Worm (Caenorhabditis elegans) whole organism, L4 larva: ENCODE measurements around the gene T26A5.2.
A peak's percentile ranks its signal among the peaks of the same experiment; 100 is the strongest.

ENCODE experiments used
- D1046.2 ChIP-seq: fragments of 200-800 bp; sonication (Bioruptor generic); IDR thresholded peaks from 2 replicates; pipeline ENCODE4 v1.3.6; 2022; ENCODE audit warnings: missing genetic modification characterization, missing compliant biosample characterization
- F44E2.7 ChIP-seq: fragments of 200-800 bp; sonication (Bioruptor generic); IDR thresholded peaks from 2 replicates; pipeline ENCODE4 v2.1.2; 2022; ENCODE audit warnings: missing genetic modification characterization, missing compliant biosample characterization
- F49E8.2 ChIP-seq: sonication (generic microtip); optimal IDR thresholded peaks from 2 replicates; lab custom pipeline; 2016; ENCODE audit warnings: missing compliant biosample characterization, mild to moderate bottlenecking, missing genetic modification characterization, borderline replicate concordance
- T26A8.4 ChIP-seq: fragments of 200-800 bp; sonication (Bioruptor generic); IDR thresholded peaks from 2 replicates; pipeline ENCODE4 v1.3.6; 2022; ENCODE audit warnings: missing genetic modification characterization, missing compliant biosample characterization
- Y105C5A.15 ChIP-seq: fragments of 200-800 bp; sonication (Bioruptor generic); IDR thresholded peaks from 2 replicates; pipeline ENCODE4 v1.3.6; 2022; ENCODE audit warnings: missing genetic modification characterization, missing compliant biosample characterization
- Y5F2A.4 ChIP-seq: fragments of 200-800 bp; sonication (Bioruptor generic); optimal IDR thresholded peaks from 2 replicates; lab custom pipeline; 2018; ENCODE audit warnings: mild to moderate bottlenecking, missing genetic modification characterization, missing compliant biosample characterization
- ZK546.5 ChIP-seq, 2 experiments: sonication (generic microtip); optimal IDR thresholded peaks; 2 replicates each; lab custom pipeline; 2017; ENCODE audit warnings: missing biosample characterization in 2 of 2, missing genetic modification characterization in 2 of 2
- aly-2 ChIP-seq: sonication (generic microtip); optimal IDR thresholded peaks from 2 replicates; lab custom pipeline; 2018; ENCODE audit warnings: missing biosample characterization, missing genetic modification characterization
- ama-1 ChIP-seq: fragments of 150-350 bp; optimal IDR thresholded peaks from 2 replicates; lab custom pipeline; 2014; ENCODE audit warnings: inconsistent platforms, mixed read lengths
- arid-1 ChIP-seq: fragments of 200-800 bp; sonication (Bioruptor generic); conservative IDR thresholded peaks from 2 replicates; pipeline ENCODE4 v1.3.6; 2022; ENCODE audit warnings: missing genetic modification reagents, missing genetic modification characterization, missing compliant biosample characterization
- ceh-20 ChIP-seq: fragments of 200-800 bp; sonication (Bioruptor generic); IDR thresholded peaks from 2 replicates; pipeline ENCODE4 v1.3.6; 2022; ENCODE audit warnings: missing genetic modification reagents, missing genetic modification characterization, missing compliant biosample characterization
- ceh-62 ChIP-seq: sonication (generic microtip); optimal IDR thresholded peaks from 2 replicates; lab custom pipeline; 2017; ENCODE audit warnings: missing biosample characterization, missing genetic modification characterization
- ceh-82 ChIP-seq: sonication (generic microtip); optimal IDR thresholded peaks from 2 replicates; lab custom pipeline; 2017; ENCODE audit warnings: missing biosample characterization, missing genetic modification characterization
- ces-1 ChIP-seq: fragments of 150-350 bp; sonication (generic microtip); optimal IDR thresholded peaks from 4 replicates; lab custom pipeline; 2014; ENCODE audit warnings: missing biosample characterization, missing genetic modification reagents, missing genetic modification characterization
- ctbp-1 ChIP-seq: fragments of 200-800 bp; sonication (Bioruptor generic); IDR thresholded peaks from 2 replicates; pipeline ENCODE4 v1.3.6; 2022; ENCODE audit warnings: missing genetic modification reagents, missing genetic modification characterization, missing compliant biosample characterization
- daf-12 ChIP-seq: fragments of 150-350 bp; optimal IDR thresholded peaks from 2 replicates; lab custom pipeline; 2014; ENCODE audit warnings: missing biosample characterization, missing genetic modification reagents, missing genetic modification characterization
- daf-19 ChIP-seq: fragments of 200-800 bp; sonication (Bioruptor generic); conservative IDR thresholded peaks from 2 replicates; pipeline ENCODE4 v1.3.6; 2022; ENCODE audit warnings: missing genetic modification characterization, missing compliant biosample characterization
- dmd-8 ChIP-seq: fragments of 200-800 bp; sonication (Bioruptor generic); IDR thresholded peaks from 2 replicates; pipeline ENCODE4 v1.3.6; 2022; ENCODE audit warnings: missing genetic modification characterization, missing compliant biosample characterization
- duxl-1 ChIP-seq: sonication (generic microtip); optimal IDR thresholded peaks from 2 replicates; lab custom pipeline; 2016; ENCODE audit warnings: mild to moderate bottlenecking, missing genetic modification characterization, moderate library complexity, missing compliant biosample characterization; ENCODE audit not compliant: poor library complexity
- dve-1 ChIP-seq: sonication (generic microtip); optimal IDR thresholded peaks from 2 replicates; lab custom pipeline; 2017; ENCODE audit warnings: antibody characterized with exemption, mild to moderate bottlenecking, missing genetic modification characterization, missing compliant biosample characterization; ENCODE audit not compliant: insufficient read depth
- egl-43 ChIP-seq: fragments of 200-800 bp; sonication (Bioruptor generic); IDR thresholded peaks from 2 replicates; pipeline ENCODE4 v1.3.6; 2022; ENCODE audit warnings: missing genetic modification reagents, missing genetic modification characterization, missing compliant biosample characterization
- gei-8 ChIP-seq: fragments of 200-800 bp; sonication (Bioruptor generic); optimal IDR thresholded peaks from 2 replicates; lab custom pipeline; 2018; ENCODE audit warnings: mild to moderate bottlenecking, missing genetic modification characterization, missing compliant biosample characterization
- hif-1 ChIP-seq, 2 experiments: sonication (generic microtip); optimal IDR thresholded peaks; 2 replicates each; lab custom pipeline; 2016 to 2017; ENCODE audit warnings: missing compliant biosample characterization in 2 of 2, missing genetic modification characterization in 2 of 2, missing genetic modification reagents in 2 of 2, missing genotype in 2 of 2, mild to moderate bottlenecking in 1 of 2
- hlh-30 ChIP-seq: sonication (generic microtip); optimal IDR thresholded peaks from 2 replicates; lab custom pipeline; 2017; ENCODE audit warnings: antibody characterized with exemption, mild to moderate bottlenecking, missing genetic modification characterization, missing compliant biosample characterization; ENCODE audit not compliant: insufficient read depth
- hmg-1.1 ChIP-seq: fragments of 200-800 bp; sonication (Bioruptor generic); IDR thresholded peaks from 2 replicates; pipeline ENCODE4 v1.3.6; 2022; ENCODE audit warnings: missing genetic modification reagents, missing genetic modification characterization, missing compliant biosample characterization
- jun-1 ChIP-seq: fragments of 150-350 bp; optimal IDR thresholded peaks from 2 replicates; lab custom pipeline; 2014; ENCODE audit warnings: missing biosample characterization, missing genetic modification reagents, missing genetic modification characterization
- lin-38 ChIP-seq: fragments of 200-800 bp; sonication (Bioruptor generic); IDR thresholded peaks from 2 replicates; pipeline ENCODE4 v1.3.6; 2022; ENCODE audit warnings: missing genetic modification reagents, missing genetic modification characterization, missing compliant biosample characterization
- lir-3 ChIP-seq: sonication (generic microtip); optimal IDR thresholded peaks from 2 replicates; lab custom pipeline; 2016; ENCODE audit warnings: mild to moderate bottlenecking, missing genetic modification characterization, missing compliant biosample characterization
- lsy-2 ChIP-seq, 2 experiments: fragments of 150-350 bp in 1 of 2; sonication (generic microtip) in 1 of 2; optimal IDR thresholded peaks; 2 replicates each; lab custom pipeline; 2014 to 2017; ENCODE audit warnings: missing biosample characterization in 2 of 2, missing genetic modification characterization in 2 of 2
- mxl-2 ChIP-seq: fragments of 200-800 bp; sonication (Bioruptor generic); conservative IDR thresholded peaks from 2 replicates; pipeline ENCODE4 v1.3.6; 2022; ENCODE audit warnings: missing genetic modification reagents, missing genetic modification characterization, missing compliant biosample characterization
- mxl-3 ChIP-seq: fragments of 200-800 bp; sonication (Bioruptor generic); optimal IDR thresholded peaks from 2 replicates; lab custom pipeline; 2018; ENCODE audit warnings: mild to moderate bottlenecking, missing genetic modification characterization, missing compliant biosample characterization
- nhr-102 ChIP-seq: sonication (generic microtip); optimal IDR thresholded peaks from 2 replicates; lab custom pipeline; 2016; ENCODE audit warnings: mild to moderate bottlenecking, missing genetic modification characterization, moderate library complexity, missing compliant biosample characterization
- nhr-111 ChIP-seq: fragments of 200-800 bp; sonication (Bioruptor generic); optimal IDR thresholded peaks from 2 replicates; lab custom pipeline; 2018; ENCODE audit warnings: mild to moderate bottlenecking, missing genetic modification characterization, missing compliant biosample characterization
- nhr-237 ChIP-seq: sonication (generic microtip); optimal IDR thresholded peaks from 2 replicates; lab custom pipeline; 2017; ENCODE audit warnings: missing biosample characterization, missing genetic modification characterization
- nhr-25 ChIP-seq: sonication (generic microtip); optimal IDR thresholded peaks from 2 replicates; lab custom pipeline; 2017; ENCODE audit warnings: missing genetic modification characterization, mild to moderate bottlenecking, missing compliant biosample characterization, antibody characterized with exemption, moderate library complexity, borderline replicate concordance; ENCODE audit not compliant: insufficient read depth
- nhr-42 ChIP-seq: fragments of 200-800 bp; sonication (Bioruptor generic); IDR thresholded peaks from 2 replicates; pipeline ENCODE4 v1.3.6; 2022; ENCODE audit warnings: missing genetic modification characterization, missing compliant biosample characterization
- nhr-48 ChIP-seq: sonication (generic microtip); optimal IDR thresholded peaks from 2 replicates; lab custom pipeline; 2016; ENCODE audit warnings: mild to moderate bottlenecking, missing genetic modification characterization, missing compliant biosample characterization
- nhr-6 ChIP-seq: fragments of 150-350 bp; optimal IDR thresholded peaks from 2 replicates; lab custom pipeline; 2014; ENCODE audit warnings: missing biosample characterization, missing genetic modification characterization
- nhr-76 ChIP-seq: fragments of 150-350 bp; optimal IDR thresholded peaks from 2 replicates; lab custom pipeline; 2014; ENCODE audit warnings: missing biosample characterization, missing genetic modification characterization
- pha-4 ChIP-seq, 2 experiments: fragments of 150-350 bp in 1 of 2; fragments of 200-800 bp in 1 of 2; sonication (Bioruptor generic) in 1 of 2; IDR thresholded peaks in 1 of 2; optimal IDR thresholded peaks in 1 of 2; 2 replicates each; pipeline versions ENCODE4 v1.3.6 to Lab custom; 2014 to 2022; ENCODE audit warnings: missing genetic modification characterization in 2 of 2, missing genetic modification reagents in 2 of 2, missing biosample characterization in 1 of 2, missing compliant biosample characterization in 1 of 2
- php-3 ChIP-seq: fragments of 200-800 bp; sonication (Bioruptor generic); IDR thresholded peaks from 2 replicates; pipeline ENCODE4 v1.3.6; 2022; ENCODE audit warnings: missing genetic modification reagents, missing genetic modification characterization, missing compliant biosample characterization
- pqm-1 ChIP-seq: sonication (generic microtip); optimal IDR thresholded peaks from 2 replicates; lab custom pipeline; 2017; ENCODE audit warnings: missing biosample characterization, missing genetic modification characterization
- rbr-2 ChIP-seq: sonication (generic microtip); optimal IDR thresholded peaks from 2 replicates; lab custom pipeline; 2016; ENCODE audit warnings: missing genotype, missing genetic modification characterization, missing compliant biosample characterization
- snpc-1.2 ChIP-seq: fragments of 200-800 bp; sonication (Bioruptor generic); IDR thresholded peaks from 2 replicates; pipeline ENCODE4 v1.3.6; 2022; ENCODE audit warnings: missing genetic modification reagents, missing genetic modification characterization, missing compliant biosample characterization
- snpc-4 ChIP-seq: fragments of 150-350 bp; optimal IDR thresholded peaks from 2 replicates; lab custom pipeline; 2014; ENCODE audit warnings: missing biosample characterization, missing genetic modification characterization
- spr-1 ChIP-seq: sonication (generic microtip); optimal IDR thresholded peaks from 2 replicates; lab custom pipeline; 2016; ENCODE audit warnings: mild to moderate bottlenecking, missing genetic modification characterization, missing compliant biosample characterization
- spr-3 ChIP-seq: fragments of 200-800 bp; sonication (Bioruptor generic); optimal IDR thresholded peaks from 2 replicates; lab custom pipeline; 2018; ENCODE audit warnings: mild to moderate bottlenecking, missing genetic modification characterization, missing compliant biosample characterization
- zfp-2 ChIP-seq: sonication (generic microtip); optimal IDR thresholded peaks from 2 replicates; lab custom pipeline; 2016; ENCODE audit warnings: mild to moderate bottlenecking, missing genetic modification characterization, missing compliant biosample characterization
- zip-2 ChIP-seq: fragments of 150-350 bp; optimal IDR thresholded peaks from 2 replicates; lab custom pipeline; 2014; ENCODE audit warnings: missing biosample characterization, missing genetic modification characterization
- ztf-7 ChIP-seq: fragments of 150-350 bp; optimal IDR thresholded peaks from 2 replicates; lab custom pipeline; 2014; ENCODE audit warnings: missing biosample characterization, missing genetic modification characterization

The T26A5.2 gene

ce11 chrIII:6420995-6421404, 46.1 kb upstream of the T26A5.2 start (continued):
- TF ChIP-seq rbr-2 (peak; percentile 84), nhr-76 (tag; lab: Kevin White, UChicago) (peak; percentile 40), lir-3 (no peak), nhr-25 (tag; lab: Kevin White, UChicago) (peak; percentile 73), ceh-20 (GFP tag; lab: Robert Waterston, UW) (peak; percentile 90), T26A8.4 (peak; percentile 93), php-3 (GFP tag; lab: Robert Waterston, UW) (peak; percentile 93), nhr-102 (tag; lab: Kevin White, UChicago) (peak; percentile 92), dmd-8 (GFP tag; lab: Robert Waterston, UW) (no peak), gei-8 (GFP tag; lab: Kevin White, UChicago) (peak; percentile 74), hmg-1.1 (GFP tag; lab: Robert Waterston, UW) (peak; percentile 97), ztf-7 (no peak), lin-38 (GFP tag; lab: Robert Waterston, UW) (peak; percentile 68), zfp-2 (tag; lab: Kevin White, UChicago) (no peak), snpc-4 (tag; lab: Kevin White, UChicago) (no peak), snpc-1.2 (GFP tag; lab: Robert Waterston, UW) (no peak), mxl-2 (GFP tag; lab: Robert Waterston, UW) (peak; percentile 62; the same call in 1 of the 2 replicates), ZK546.5 (tag; optimal IDR thresholded peaks at IDR 0.05; lab: Kevin White, UChicago) (no peak), jun-1 (tag; lab: Kevin White, UChicago) (peak; percentile 27), duxl-1 (tag; lab: Kevin White, UChicago) (peak; percentile 46), ces-1 (GFP tag; lab: Kevin White, UChicago) (no peak), lsy-2 (tag; optimal IDR thresholded peaks at IDR 0.05; lab: Kevin White, UChicago) (peak; percentile 69 to 82), ama-1 (no peak), nhr-237 (tag; lab: Kevin White, UChicago) (no peak), ceh-62 (no peak), pqm-1 (tag; lab: Kevin White, UChicago) (no peak), zip-2 (no peak), arid-1 (GFP tag; lab: Robert Waterston, UW) (peak; percentile 78; the same call in 1 of the 2 replicates), nhr-48 (peak; percentile 93), hlh-30 (tag; lab: Kevin White, UChicago) (peak; percentile 97), egl-43 (peak; percentile 88), daf-19 (GFP tag; lab: Robert Waterston, UW) (no peak), ceh-82 (no peak), mxl-3 (GFP tag; lab: Kevin White, UChicago) (peak; percentile 98), F44E2.7 (GFP tag; lab: Robert Waterston, UW) (no peak), nhr-111 (no peak), spr-1 (peak; percentile 72), spr-3 (peak; percentile 78), F49E8.2 (tag; lab: Kevin White, UChicago) (no peak), Y5F2A.4 (no peak), hif-1 (tag; optimal IDR thresholded peaks at IDR 0.05; lab: Kevin White, UChicago) (peak; percentile 36 to 67), dve-1 (tag; lab: Kevin White, UChicago) (peak; percentile 88), ctbp-1 (GFP tag; lab: Robert Waterston, UW) (peak; percentile 56; the same call in 1 of the 2 replicates), daf-12 (tag; lab: Kevin White, UChicago) (no peak), nhr-6 (tag; lab: Kevin White, UChicago) (peak; percentile 49), aly-2 (no peak), nhr-42 (peak; percentile 85), D1046.2 (GFP tag; lab: Robert Waterston, UW) (no peak), pha-4 (GFP tag; IDR thresholded peaks at IDR 0.05; lab: Robert Waterston, UW) (peak; percentile 92), pha-4 (tag; optimal IDR thresholded peaks at IDR 0.05; lab: Kevin White, UChicago) (no peak), Y105C5A.15 (GFP tag; lab: Robert Waterston, UW) (0 out of 2 replicates have a peak, but pooled peaks have one; percentile 25)
